Worm (Caenorhabditis elegans): ENCODE data around the gene mpst-7.

mpst-7 gene

DNA sequence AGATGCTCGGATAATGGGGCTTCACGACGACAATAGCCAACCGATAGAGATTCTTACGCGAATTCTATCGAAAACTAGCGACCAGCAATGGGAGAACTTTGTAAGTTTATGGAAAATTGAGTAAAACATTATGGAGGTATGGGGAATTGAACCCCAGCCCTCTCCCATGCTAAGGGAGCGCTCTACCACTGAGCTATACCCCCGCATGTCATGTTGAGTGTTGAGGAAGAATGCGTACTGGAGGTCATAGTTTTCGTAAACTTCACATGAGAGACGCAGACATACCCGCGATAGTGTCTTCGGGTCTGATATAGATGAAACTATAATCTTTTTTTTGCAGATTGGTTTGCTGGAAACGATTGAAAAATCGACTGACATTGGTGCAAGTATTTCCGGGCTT is 42.4 kb upstream of the mpst-7 start (continued):
- TF ChIP-seq Y53G8AR.9 (GFP tag; conservative IDR thresholded peaks at IDR 0.05) (peak; percentile 29; the same call in 1 of the 2 replicates), Y67H2A.10 (GFP tag; conservative IDR thresholded peaks at IDR 0.05) (no peak), pbrm-1 (GFP tag; IDR thresholded peaks at IDR 0.05) (peak; percentile 67), aptf-2 (GFP tag; conservative IDR thresholded peaks at IDR 0.05) (no peak), tbp1 (GFP tag; optimal IDR thresholded peaks at IDR 0.05) (peak; percentile 90), attf-3 (GFP tag; conservative IDR thresholded peaks at IDR 0.05) (peak; percentile 58), hlh-12 (tag; optimal IDR thresholded peaks at IDR 0.05) (peak; percentile 2), somi-1 (GFP tag; optimal IDR thresholded peaks at IDR 0.05) (peak; percentile 46), K12H6.12 (tag; optimal IDR thresholded peaks at IDR 0.05) (peak; percentile 58), bed-1 (GFP tag; IDR thresholded peaks at IDR 0.05) (no peak), ztf-26 (tag; optimal IDR thresholded peaks at IDR 0.05) (peak; percentile 51), ztf-18 (tag; optimal IDR thresholded peaks at IDR 0.05) (peak; percentile 62), nfya-1 (tag; optimal IDR thresholded peaks at IDR 0.05; ENCODE audit: borderline replicate concordance, insufficient read depth) (no peak), F39B2.1 (GFP tag; IDR thresholded peaks at IDR 0.05) (no peak), attf-6 (GFP tag; IDR thresholded peaks at IDR 0.05) (no peak), F52B5.7 (tag; optimal IDR thresholded peaks at IDR 0.05) (peak; percentile 22), F10E7.11 (tag; optimal IDR thresholded peaks at IDR 0.05) (no peak), ztf-6 (GFP tag; IDR thresholded peaks at IDR 0.05) (0 out of 2 replicates have a peak, but pooled peaks have one; percentile 28), ekl-4 (GFP tag; IDR thresholded peaks at IDR 0.05) (peak; percentile 58; the same call in 1 of the 2 replicates), egl-44 (GFP tag; IDR thresholded peaks at IDR 0.05) (peak; percentile 84; the same call in 1 of the 2 replicates), lin-54 (GFP tag; optimal IDR thresholded peaks at IDR 0.05) (peak; percentile 63), ceh-91 (GFP tag; IDR thresholded peaks at IDR 0.05) (no peak), let-607 (tag; optimal IDR thresholded peaks at IDR 0.05) (peak; percentile 10 to 55), zim-3 (tag; optimal IDR thresholded peaks at IDR 0.05) (peak; percentile 87), F37B4.10 (GFP tag; IDR thresholded peaks at IDR 0.05) (no peak), nhr-90 (tag; optimal IDR thresholded peaks at IDR 0.05) (peak; percentile 76), zfh-2 (GFP tag; conservative IDR thresholded peaks at IDR 0.05) (0 out of 2 replicates have a peak, but pooled peaks have one; percentile 36), lsy-27 (tag; optimal IDR thresholded peaks at IDR 0.05; ENCODE audit: borderline replicate concordance, insufficient read depth) (no peak), cebp-2 (GFP tag; IDR thresholded peaks at IDR 0.05) (peak; percentile 83; the same call in 1 of the 2 replicates), nfya-2 (GFP tag; IDR thresholded peaks at IDR 0.05) (no peak), mes-4 (tag; optimal IDR thresholded peaks at IDR 0.05) (peak; percentile 67), hlh-26 (GFP tag; conservative IDR thresholded peaks at IDR 0.05) (no peak), lin-40 (tag; optimal IDR thresholded peaks at IDR 0.05) (peak; percentile 76), madf-10 (tag; optimal IDR thresholded peaks at IDR 0.05) (peak; percentile 58), attf-5 (GFP tag; optimal IDR thresholded peaks at IDR 0.05) (no peak), atf-7 (tag; optimal IDR thresholded peaks at IDR 0.05) (peak; percentile 69), B0035.1 (tag; optimal IDR thresholded peaks at IDR 0.05) (peak; percentile 17), aptf-3 (GFP tag; IDR thresholded peaks at IDR 0.05) (0 out of 2 replicates have a peak, but pooled peaks have one; percentile 13), ama-1 (optimal IDR thresholded peaks at IDR 0.05) (no peak), ama-1 (GFP tag; optimal IDR thresholded peaks at IDR 0.05) (peak; percentile 63 to 76), repo-1 (tag; optimal IDR thresholded peaks at IDR 0.05) (peak; percentile 86), Y56A3A.18 (GFP tag; IDR thresholded peaks at IDR 0.05) (peak; percentile 39; the same call in 1 of the 2 replicates), ceh-27 (GFP tag; optimal IDR thresholded peaks at IDR 0.05) (peak; percentile 37), pha-4 (tag; optimal IDR thresholded peaks at IDR 0.05) (no peak), B0261.1 (tag; optimal IDR thresholded peaks at IDR 0.05) (peak; percentile 87), unc-130 (GFP tag; optimal IDR thresholded peaks at IDR 0.05) (peak; percentile 27), C06A6.2 (GFP tag; conservative IDR thresholded peaks at IDR 0.05) (no peak), lsl-1 (GFP tag; optimal IDR thresholded peaks at IDR 0.05) (peak; percentile 38), lag-1 (GFP tag; IDR thresholded peaks at IDR 0.05) (no peak)
